Fruit fly (Drosophila melanogaster) whole organism, pupa: Measurements from ENCODE around the gene CanA-14F.

Source experiments
- CG13204 ChIP-seq: fragments of 200-800 bp; sonication (Bioruptor generic); optimal IDR thresholded peaks from 2 replicates; lab custom pipeline; 2018; ENCODE audit warnings: missing biosample characterization, mild to moderate bottlenecking, missing genetic modification characterization, moderate library complexity
- CG34367 ChIP-seq: fragments of 200-800 bp; sonication (Bioruptor generic); optimal IDR thresholded peaks from 2 replicates; lab custom pipeline; 2018; ENCODE audit warnings: missing biosample characterization, mild to moderate bottlenecking, missing genetic modification characterization
- EcR ChIP-seq: fragments of 200-800 bp; sonication (Bioruptor generic); optimal IDR thresholded peaks from 3 replicates; lab custom pipeline; 2019; ENCODE audit warnings: missing biosample characterization, missing genetic modification characterization, mild to moderate bottlenecking, moderate library complexity, missing genetic modification reagents
- Ets98B ChIP-seq: fragments of 200-800 bp; sonication (Bioruptor generic); IDR thresholded peaks from 2 replicates; pipeline ENCODE4 v1.3.6; 2022; ENCODE audit warnings: missing biosample characterization, missing genetic modification characterization
- Pif1A ChIP-seq: fragments of 200-800 bp; sonication (Bioruptor generic); optimal IDR thresholded peaks from 3 replicates; lab custom pipeline; 2016; ENCODE audit warnings: missing biosample characterization, missing genetic modification characterization
- fd96Ca ChIP-seq: fragments of 200-800 bp; sonication (Bioruptor generic); IDR thresholded peaks from 3 replicates; pipeline ENCODE4 v1.3.6; 2022; ENCODE audit warnings: missing biosample characterization, missing genetic modification characterization

DNA sequence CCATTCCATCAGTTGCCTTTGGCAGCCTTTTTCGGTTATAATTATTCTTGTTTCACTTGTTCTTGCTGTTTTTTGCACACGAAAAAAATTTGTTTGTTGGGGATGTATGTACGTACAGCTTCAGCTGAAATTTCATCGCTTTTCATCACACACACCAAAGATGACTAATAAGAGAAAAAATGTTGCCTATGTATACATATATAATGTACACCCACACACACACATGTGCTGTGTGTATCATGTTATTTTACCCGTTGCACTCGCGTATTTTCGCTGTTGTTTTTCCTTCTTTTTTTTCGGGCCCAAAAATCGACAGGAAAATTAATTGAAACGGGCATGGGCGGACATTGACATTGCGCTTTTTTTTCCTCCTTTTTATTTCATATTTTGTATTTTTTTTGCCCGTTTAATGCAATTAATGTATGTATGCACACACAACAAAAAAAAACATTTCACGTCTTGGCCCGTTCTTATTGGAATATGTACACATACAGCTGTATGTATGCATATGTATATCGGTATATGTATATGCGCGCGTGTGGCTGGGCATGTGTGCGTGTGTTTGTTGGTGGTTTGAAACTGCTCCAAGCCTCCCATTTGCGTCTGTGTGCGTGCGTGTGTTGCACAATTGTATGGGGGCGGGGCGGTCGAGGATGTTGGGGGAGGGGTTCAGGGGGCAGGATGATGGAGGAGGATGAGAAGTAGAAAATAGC is 638 bp downstream of the CanA-14F start:
- TF ChIP-seq CG34367 (tag; lab: Kevin White, UChicago) = peak; percentile 4
- TF ChIP-seq fd96Ca = no peak
- peak; percentile 50 for TF ChIP-seq EcR
- TF ChIP-seq Pif1A (GFP tag; lab: Kevin White, UChicago) = peak; percentile 11
- no peak for TF ChIP-seq CG13204 (GFP tag; lab: Kevin White, UChicago)
- TF ChIP-seq Ets98B = no peak
